Worm (Caenorhabditis elegans) whole organism, L4/young adult: Measurements from ENCODE around the gene W09D6.1.

Source experiments
- W03F9.2 ChIP-seq: fragments of 150-350 bp; optimal IDR thresholded peaks from 2 replicates; lab custom pipeline; 2014; ENCODE audit warnings: missing biosample characterization, missing genetic modification characterization
- dao-5 ChIP-seq: sonication (generic microtip); optimal IDR thresholded peaks from 2 replicates; lab custom pipeline; 2016; ENCODE audit warnings: missing genotype, missing genetic modification characterization, moderate library complexity, missing compliant biosample characterization
- him-1 ChIP-seq: sonication (generic microtip); optimal IDR thresholded peaks from 2 replicates; lab custom pipeline; 2016; ENCODE audit warnings: missing genotype, missing genetic modification reagents, missing genetic modification characterization, missing compliant biosample characterization

- TF ChIP-seq him-1 (tag; lab: Kevin White, UChicago) (peak; percentile 9), W03F9.2 (tag; lab: Kevin White, UChicago) (peak; percentile 81), dao-5 (tag; lab: Kevin White, UChicago) (no peak)
Measured at ce11 chrIII:11036132-11036531, 32.5 kb upstream of the W09D6.1 start.
